Worm (Caenorhabditis elegans): ENCODE measurements around the gene irld-24.
A peak's percentile ranks its signal among the peaks of the same experiment; 100 is the strongest.

irld-24 gene

ce11 chrX:13969257-13969968, 17.0 kb upstream of the irld-24 start:
- no peak for TF ChIP-seq sem-2 (GFP tag; optimal IDR thresholded peaks at IDR 0.05)
- TF ChIP-seq unc-62 (GFP tag; optimal IDR thresholded peaks at IDR 0.05), result peak; percentile 85
- peak; percentile 49 for TF ChIP-seq cnd-1 (tag; optimal IDR thresholded peaks at IDR 0.05)
- TF ChIP-seq ceh-83 (GFP tag; optimal IDR thresholded peaks at IDR 0.05), result no peak
- TF ChIP-seq nhr-12 (tag; optimal IDR thresholded peaks at IDR 0.05), result no peak
- TF ChIP-seq unc-120 (tag; optimal IDR thresholded peaks at IDR 0.05; ENCODE audit: poor library complexity, severe bottlenecking), result peak; percentile 60
- no peak for TF ChIP-seq zip-8 (tag; optimal IDR thresholded peaks at IDR 0.05)
- TF ChIP-seq lin-13 (tag; optimal IDR thresholded peaks at IDR 0.05), result peak; percentile 23
- peak; percentile 74 for TF ChIP-seq ceh-39 (tag; optimal IDR thresholded peaks at IDR 0.05)
- no peak for TF ChIP-seq flh-1 (GFP tag; optimal IDR thresholded peaks at IDR 0.05)
- no peak for TF ChIP-seq ztf-11 (tag; optimal IDR thresholded peaks at IDR 0.05)
- peak; percentile 18 for TF ChIP-seq drap-1 (GFP tag; optimal IDR thresholded peaks at IDR 0.05)
- no peak for TF ChIP-seq sptf-1 (tag; optimal IDR thresholded peaks at IDR 0.05)
- TF ChIP-seq lin-32 (GFP tag; optimal IDR thresholded peaks at IDR 0.05), result no peak
- no peak for TF ChIP-seq snpc-4 (tag; optimal IDR thresholded peaks at IDR 0.05)
- TF ChIP-seq nhr-237 (tag; optimal IDR thresholded peaks at IDR 0.05), result no peak
- TF ChIP-seq tbx-8 (GFP tag; optimal IDR thresholded peaks at IDR 0.05), result no peak
- TF ChIP-seq mls-2 (tag; optimal IDR thresholded peaks at IDR 0.05), result peak; percentile 18
- peak; percentile 43 for TF ChIP-seq mep-1 (tag; optimal IDR thresholded peaks at IDR 0.05)
- TF ChIP-seq hlh-1 (tag; optimal IDR thresholded peaks at IDR 0.05), result peak; percentile 86
- TF ChIP-seq pha-4 (tag; optimal IDR thresholded peaks at IDR 0.05), result peak; percentile 62

DNA sequence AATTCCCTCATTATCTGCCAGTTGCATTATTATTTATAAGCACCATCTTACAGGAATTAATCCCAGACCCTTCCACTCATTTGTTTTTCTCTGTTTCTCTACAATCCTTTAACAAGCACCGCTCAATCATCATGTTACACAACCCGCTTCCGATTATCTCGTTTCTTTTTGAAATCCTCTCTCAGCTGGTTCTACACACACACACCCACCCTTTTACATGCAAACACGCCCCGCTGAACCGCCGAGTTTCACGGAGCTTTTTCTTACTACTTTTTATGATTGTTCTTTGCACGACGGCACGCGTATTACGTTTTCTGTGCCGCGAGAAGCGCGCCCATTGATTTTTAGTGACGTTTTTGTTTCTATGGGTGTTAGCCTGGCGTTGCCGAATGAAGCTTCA, 12.6 kb upstream of the irld-24 start:
- TF ChIP-seq blmp-1 (tag; optimal IDR thresholded peaks at IDR 0.05) (no peak), ces-1 (GFP tag; optimal IDR thresholded peaks at IDR 0.05) (peak; percentile 53), unc-120 (tag; optimal IDR thresholded peaks at IDR 0.05; ENCODE audit: poor library complexity, severe bottlenecking) (peak; percentile 54)

ce11 chrX:13974448-13975071, 11.8 kb upstream of the irld-24 start:
- TF ChIP-seq lsy-2 (tag; optimal IDR thresholded peaks at IDR 0.05) (no peak), M03D4.4 (tag; optimal IDR thresholded peaks at IDR 0.05) (no peak), ceh-43 (GFP tag; optimal IDR thresholded peaks at IDR 0.05) (no peak), drap-1 (GFP tag; optimal IDR thresholded peaks at IDR 0.05) (no peak), blmp-1 (tag; optimal IDR thresholded peaks at IDR 0.05) (no peak), unc-62 (GFP tag; optimal IDR thresholded peaks at IDR 0.05) (peak; percentile 75), flh-1 (GFP tag; optimal IDR thresholded peaks at IDR 0.05) (no peak), snpc-4 (tag; optimal IDR thresholded peaks at IDR 0.05) (no peak), unc-120 (tag; optimal IDR thresholded peaks at IDR 0.05; ENCODE audit: poor library complexity, severe bottlenecking) (no peak), ceh-83 (GFP tag; optimal IDR thresholded peaks at IDR 0.05) (no peak), ceh-39 (tag; optimal IDR thresholded peaks at IDR 0.05) (no peak), mls-2 (tag; optimal IDR thresholded peaks at IDR 0.05) (no peak), unc-39 (tag; optimal IDR thresholded peaks at IDR 0.05) (no peak), nhr-2 (tag; optimal IDR thresholded peaks at IDR 0.05) (no peak), nhr-28 (tag; optimal IDR thresholded peaks at IDR 0.05) (no peak), ztf-11 (tag; optimal IDR thresholded peaks at IDR 0.05) (no peak), ces-1 (GFP tag; optimal IDR thresholded peaks at IDR 0.05) (no peak), pha-4 (tag; optimal IDR thresholded peaks at IDR 0.05) (no peak), ham-2 (GFP tag; optimal IDR thresholded peaks at IDR 0.05) (peak; percentile 85), lin-13 (tag; optimal IDR thresholded peaks at IDR 0.05) (no peak), bed-3 (GFP tag; optimal IDR thresholded peaks at IDR 0.05) (no peak), hlh-1 (tag; optimal IDR thresholded peaks at IDR 0.05) (no peak), nhr-237 (tag; optimal IDR thresholded peaks at IDR 0.05) (no peak), elt-1 (tag; optimal IDR thresholded peaks at IDR 0.05; ENCODE audit: borderline replicate concordance, insufficient read depth) (peak; percentile 80), sem-2 (GFP tag; optimal IDR thresholded peaks at IDR 0.05) (no peak)

DNA sequence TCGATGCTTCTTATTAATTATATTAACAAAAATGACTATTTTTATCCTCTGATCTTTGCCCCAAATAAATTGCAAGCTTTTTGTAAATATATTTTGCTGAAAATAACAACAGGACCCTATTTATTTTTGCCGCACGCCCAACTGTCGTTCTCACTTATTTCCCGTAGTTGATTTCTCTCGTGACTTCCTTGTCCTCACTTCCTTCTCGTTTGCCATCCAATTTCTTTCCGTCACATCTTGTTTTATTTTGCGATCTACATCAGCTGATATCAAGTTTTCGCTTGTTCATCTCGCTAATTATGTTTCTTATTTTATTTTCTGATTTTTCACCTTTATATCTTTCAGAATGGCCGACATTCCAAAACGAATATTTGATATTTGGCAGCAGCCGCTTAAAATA, 11.1 kb upstream of the irld-24 start, which contains the start of gene F48F7.5:
F48F7.5 (plus strand) TSS at position 340 of the 400 bp plus-strand sequence.
- no peak for TF ChIP-seq snpc-4 (tag; optimal IDR thresholded peaks at IDR 0.05)
- TF ChIP-seq unc-120 (tag; optimal IDR thresholded peaks at IDR 0.05; ENCODE audit: poor library complexity, severe bottlenecking), result no peak
- no peak for TF ChIP-seq sptf-1 (tag; optimal IDR thresholded peaks at IDR 0.05)
- TF ChIP-seq elt-1 (tag; optimal IDR thresholded peaks at IDR 0.05; ENCODE audit: borderline replicate concordance, insufficient read depth), result no peak
- no peak for TF ChIP-seq unc-39 (tag; optimal IDR thresholded peaks at IDR 0.05)
- no peak for TF ChIP-seq mls-2 (tag; optimal IDR thresholded peaks at IDR 0.05)
- no peak for TF ChIP-seq mep-1 (tag; optimal IDR thresholded peaks at IDR 0.05)
- TF ChIP-seq nhr-28 (tag; optimal IDR thresholded peaks at IDR 0.05), result no peak
- no peak for TF ChIP-seq flh-1 (GFP tag; optimal IDR thresholded peaks at IDR 0.05)
- no peak for TF ChIP-seq ham-2 (GFP tag; optimal IDR thresholded peaks at IDR 0.05)
- TF ChIP-seq nhr-2 (tag; optimal IDR thresholded peaks at IDR 0.05), result no peak
- no peak for TF ChIP-seq nhr-76 (tag; optimal IDR thresholded peaks at IDR 0.05)
- TF ChIP-seq cnd-1 (tag; optimal IDR thresholded peaks at IDR 0.05), result no peak

Data from whole organism, mixed stage, embryonic.